Fruit fly (Drosophila melanogaster): ENCODE data around the gene CG14089.

Gene CG14089

DNA sequence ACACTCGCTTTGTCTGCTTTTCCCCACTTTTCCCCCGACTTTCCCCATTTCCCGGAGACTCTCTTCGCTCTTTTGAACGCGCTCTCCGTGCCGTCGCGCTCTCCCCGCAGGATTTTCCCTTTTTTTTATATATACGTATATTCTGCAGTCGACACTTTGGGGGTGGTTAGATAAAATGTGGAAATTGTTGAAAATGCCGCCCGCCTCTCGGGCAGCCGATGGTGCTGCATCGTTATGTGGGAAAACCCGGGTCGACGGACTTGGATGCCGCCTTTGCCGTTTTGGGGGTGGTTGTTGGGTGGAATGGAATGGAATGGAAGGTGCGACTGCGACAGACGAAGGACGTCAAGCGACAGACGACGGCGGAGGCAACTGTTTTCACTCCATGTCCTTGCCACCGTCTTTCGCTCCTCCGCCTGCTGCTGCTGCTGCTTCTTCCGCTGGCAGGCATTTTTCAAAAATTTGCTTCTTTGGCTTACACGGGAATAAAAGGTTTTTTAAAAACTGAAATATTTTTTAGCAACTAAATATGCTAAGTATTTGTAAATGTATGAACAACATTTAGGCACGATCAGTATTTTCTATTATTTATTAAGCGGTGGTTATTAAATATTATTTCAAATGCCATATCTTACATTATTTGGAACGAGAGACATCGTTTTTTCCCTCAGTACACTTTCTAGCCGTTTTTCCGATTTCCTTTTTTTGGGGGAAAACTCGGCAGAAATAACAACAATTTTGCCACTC, 49.6 kb downstream of the CG14089 start (continued):
- TF ChIP-seq so (GFP tag; IDR thresholded peaks at IDR 0.05) (no peak), Myb (GFP tag; optimal IDR thresholded peaks at IDR 0.05) (no peak), ato (GFP tag; IDR thresholded peaks at IDR 0.05; ENCODE audit: partially characterized antibody) (no peak), crc (GFP tag; optimal IDR thresholded peaks at IDR 0.05) (no peak), kah (GFP tag; optimal IDR thresholded peaks at IDR 0.05) (no peak), CG1602 (GFP tag; optimal IDR thresholded peaks at IDR 0.05) (no peak), da (GFP tag; optimal IDR thresholded peaks at IDR 0.05) (no peak), Nf-YC (tag; optimal IDR thresholded peaks at IDR 0.05) (no peak), Bteb2 (GFP tag; optimal IDR thresholded peaks at IDR 0.05) (no peak), CG8281 (tag; optimal IDR thresholded peaks at IDR 0.05) (no peak), CG12299 (tag; optimal IDR thresholded peaks at IDR 0.05) (no peak), CG10321 (GFP tag; IDR thresholded peaks at IDR 0.05) (no peak), CG31388 (GFP tag; optimal IDR thresholded peaks at IDR 0.05) (no peak), sim (GFP tag; IDR thresholded peaks at IDR 0.05) (no peak), CG2678 (tag; optimal IDR thresholded peaks at IDR 0.05) (peak; percentile 63), Ets97D (GFP tag; optimal IDR thresholded peaks at IDR 0.05) (no peak), croc (GFP tag; conservative IDR thresholded peaks at IDR 0.05) (no peak), Bdp1 (GFP tag; optimal IDR thresholded peaks at IDR 0.05) (no peak), CG34224 (GFP tag; IDR thresholded peaks at IDR 0.05; ENCODE audit: partially characterized antibody) (no peak), cwo (GFP tag; optimal IDR thresholded peaks at IDR 0.05) (no peak), HLH54F (GFP tag; optimal IDR thresholded peaks at IDR 0.05) (no peak), lab (GFP tag; optimal IDR thresholded peaks at IDR 0.05) (peak; percentile 36), gce (GFP tag; IDR thresholded peaks at IDR 0.05) (no peak), hkb (optimal IDR thresholded peaks at IDR 0.05) (no peak), hkb (GFP tag; IDR thresholded peaks at IDR 0.05) (no peak), schlank (tag; optimal IDR thresholded peaks at IDR 0.05) (no peak), CG14965 (GFP tag; optimal IDR thresholded peaks at IDR 0.05; ENCODE audit: borderline replicate concordance) (no peak), maf-S (GFP tag; optimal IDR thresholded peaks at IDR 0.05) (no peak), CG3847 (GFP tag; IDR thresholded peaks at IDR 0.05) (no peak), Fer1 (GFP tag; optimal IDR thresholded peaks at IDR 0.05) (peak; percentile 26), HLH3B (GFP tag; IDR thresholded peaks at IDR 0.05) (peak; percentile 16; the same call in 1 of the 2 replicates), ATbp (GFP tag; optimal IDR thresholded peaks at IDR 0.05) (peak; percentile 28), caup (GFP tag; optimal IDR thresholded peaks at IDR 0.05; ENCODE audit: severe bottlenecking) (peak; percentile 28), CG30403 (GFP tag; optimal IDR thresholded peaks at IDR 0.05) (peak; percentile 22), E2f2 (GFP tag; IDR thresholded peaks at IDR 0.05) (0 out of 2 replicates have a peak, but pooled peaks have one; percentile 13), Usf (GFP tag; optimal IDR thresholded peaks at IDR 0.05) (no peak), CG14860 (GFP tag; IDR thresholded peaks at IDR 0.05; ENCODE audit: partially characterized antibody) (no peak), HmgD (GFP tag; optimal IDR thresholded peaks at IDR 0.05) (no peak), sna (GFP tag; IDR thresholded peaks at IDR 0.05; ENCODE audit: partially characterized antibody) (no peak), luna (GFP tag; optimal IDR thresholded peaks at IDR 0.05) (no peak), CG34422 (GFP tag; IDR thresholded peaks at IDR 0.05) (no peak), al (GFP tag; IDR thresholded peaks at IDR 0.05) (no peak), CG1233 (GFP tag; optimal IDR thresholded peaks at IDR 0.05) (no peak), CG1792 (GFP tag; optimal IDR thresholded peaks at IDR 0.05) (no peak), HLH4C (GFP tag; IDR thresholded peaks at IDR 0.05; ENCODE audit: partially characterized antibody) (0 out of 3 replicates have a peak, but pooled peaks have one; percentile 19), Chrac-16 (GFP tag; optimal IDR thresholded peaks at IDR 0.05) (no peak), Blimp-1 (GFP tag; optimal IDR thresholded peaks at IDR 0.05) (peak; percentile 37), Xbp1 (GFP tag; optimal IDR thresholded peaks at IDR 0.05) (peak; percentile 39), salm (tag; optimal IDR thresholded peaks at IDR 0.05) (no peak), CG12391 (tag; optimal IDR thresholded peaks at IDR 0.05) (peak; percentile 50)
